Fruit fly (Drosophila melanogaster) whole organism, embryonic: ENCODE data around the gene mib2.

Source experiments
- ATbp ChIP-seq: fragments of 200-800 bp; sonication (Bioruptor generic); optimal IDR thresholded peaks from 2 replicates; lab custom pipeline; 2017; ENCODE audit warnings: missing biosample characterization, mild to moderate bottlenecking, missing genetic modification characterization, missing genetic modification reagents
- CG10209 ChIP-seq: fragments of 200-800 bp; sonication (Bioruptor generic); optimal IDR thresholded peaks from 3 replicates; lab custom pipeline; 2017; ENCODE audit warnings: missing biosample characterization, mild to moderate bottlenecking, missing genetic modification characterization, missing genetic modification reagents
- CG10543 ChIP-seq: fragments of 200-800 bp; sonication (Bioruptor generic); optimal IDR thresholded peaks from 3 replicates; lab custom pipeline; 2017; ENCODE audit warnings: missing biosample characterization, mild to moderate bottlenecking, missing genetic modification characterization, moderate library complexity
- CG11398 ChIP-seq: fragments of 200-800 bp; sonication (Bioruptor generic); optimal IDR thresholded peaks from 2 replicates; lab custom pipeline; 2016; ENCODE audit warnings: missing biosample characterization, missing genetic modification characterization
- CG1233 ChIP-seq: fragments of 200-800 bp; sonication (Bioruptor generic); optimal IDR thresholded peaks from 4 replicates; lab custom pipeline; 2018; ENCODE audit warnings: missing biosample characterization, mild to moderate bottlenecking, missing genetic modification characterization
- CG12769 ChIP-seq: fragments of 200-800 bp; sonication (Bioruptor generic); optimal IDR thresholded peaks from 2 replicates; lab custom pipeline; 2019; ENCODE audit warnings: missing biosample characterization, mild to moderate bottlenecking, missing genetic modification characterization, moderate library complexity
- CG12942 ChIP-seq: fragments of 200-800 bp; sonication (Bioruptor generic); optimal IDR thresholded peaks from 3 replicates; lab custom pipeline; 2016; ENCODE audit warnings: missing biosample characterization, missing genetic modification characterization
- CG14965 ChIP-seq: fragments of 200-800 bp; sonication (Bioruptor generic); optimal IDR thresholded peaks from 2 replicates; lab custom pipeline; 2016; ENCODE audit warnings: missing biosample characterization, missing genetic modification characterization, borderline replicate concordance
- CG15696 ChIP-seq: fragments of 200-800 bp; sonication (Bioruptor generic); optimal IDR thresholded peaks from 2 replicates; lab custom pipeline; 2019; ENCODE audit warnings: missing biosample characterization, mild to moderate bottlenecking, missing genetic modification characterization, moderate library complexity
- CG17361 ChIP-seq: fragments of 200-800 bp; sonication (Bioruptor generic); IDR thresholded peaks from 3 replicates; pipeline ENCODE4 v1.3.6; 2022; ENCODE audit warnings: missing biosample characterization, missing genetic modification characterization
- CG18262 ChIP-seq: fragments of 200-800 bp; optimal IDR thresholded peaks from 3 replicates; lab custom pipeline; 2019; ENCODE audit warnings: missing biosample characterization, mild to moderate bottlenecking, missing genetic modification characterization, moderate library complexity
- CG1832 ChIP-seq: fragments of 200-800 bp; sonication (Bioruptor generic); optimal IDR thresholded peaks from 2 replicates; lab custom pipeline; 2017; ENCODE audit warnings: missing biosample characterization, mild to moderate bottlenecking, missing genetic modification characterization, inconsistent platforms
- CG2712 ChIP-seq: fragments of 200-800 bp; optimal IDR thresholded peaks from 3 replicates; lab custom pipeline; 2019; ENCODE audit warnings: missing biosample characterization, mild to moderate bottlenecking, missing genetic modification characterization, moderate library complexity
- CG31441 ChIP-seq: fragments of 200-800 bp; sonication (Bioruptor generic); IDR thresholded peaks from 2 replicates; pipeline ENCODE4 v1.3.6; 2022; ENCODE audit warnings: missing biosample characterization, missing genetic modification characterization
- CG3407 ChIP-seq: fragments of 200-800 bp; sonication (Bioruptor generic); optimal IDR thresholded peaks from 2 replicates; lab custom pipeline; 2018; ENCODE audit warnings: missing biosample characterization, mild to moderate bottlenecking, missing genetic modification characterization
- CG34376 ChIP-seq: fragments of 200-800 bp; sonication (Bioruptor generic); optimal IDR thresholded peaks from 2 replicates; lab custom pipeline; 2018; ENCODE audit warnings: missing biosample characterization, mild to moderate bottlenecking, missing genetic modification characterization
- CG6175 ChIP-seq: fragments of 200-800 bp; sonication (Bioruptor generic); IDR thresholded peaks from 3 replicates; pipeline ENCODE4 v1.3.6; 2022; ENCODE audit warnings: missing biosample characterization, missing genetic modification characterization
- CG7556 ChIP-seq: fragments of 200-800 bp; sonication (Bioruptor generic); optimal IDR thresholded peaks from 2 replicates; lab custom pipeline; 2017; ENCODE audit warnings: missing biosample characterization, mild to moderate bottlenecking, missing genetic modification characterization
- CG9727 ChIP-seq: fragments of 200-800 bp; sonication (Bioruptor generic); optimal IDR thresholded peaks from 3 replicates; lab custom pipeline; 2017; ENCODE audit warnings: missing biosample characterization, mild to moderate bottlenecking, missing genetic modification characterization
- CTCF ChIP-seq: fragments of 200-800 bp; sonication (Bioruptor generic); optimal IDR thresholded peaks from 2 replicates; lab custom pipeline; 2017; ENCODE audit warnings: missing biosample characterization, mild to moderate bottlenecking, missing genetic modification characterization, moderate library complexity
- Dad ChIP-seq: fragments of 200-800 bp; sonication (Bioruptor generic); optimal IDR thresholded peaks from 3 replicates; lab custom pipeline; 2016; ENCODE audit warnings: missing biosample characterization, missing genetic modification characterization
- Deaf1 ChIP-seq: fragments of 200-800 bp; optimal IDR thresholded peaks from 3 replicates; lab custom pipeline; 2019; ENCODE audit warnings: missing biosample characterization, mild to moderate bottlenecking, missing genetic modification characterization, moderate library complexity
- Dek ChIP-seq: fragments of 200-800 bp; sonication (Bioruptor generic); optimal IDR thresholded peaks from 3 replicates; lab custom pipeline; 2019; ENCODE audit warnings: missing biosample characterization, mild to moderate bottlenecking, missing genetic modification characterization, moderate library complexity
- Dfd ChIP-seq, 2 experiments: fragments of >200 bp; optimal IDR thresholded peaks; 2 replicates each; lab custom pipeline; 2017; ENCODE audit warnings: missing biosample characterization in 2 of 2, missing genetic modification characterization in 2 of 2
- Eip74EF ChIP-seq, 2 experiments: fragments of 200-800 bp in 1 of 2; fragments of >200 bp in 1 of 2; sonication (Bioruptor generic) in 1 of 2; optimal IDR thresholded peaks; 2 replicates each; lab custom pipeline; 2017 to 2019; ENCODE audit warnings: missing biosample characterization in 2 of 2, missing genetic modification characterization in 2 of 2, mild to moderate bottlenecking in 1 of 2, moderate library complexity in 1 of 2
- Hand ChIP-seq: fragments of 200-800 bp; sonication (Bioruptor generic); optimal IDR thresholded peaks from 2 replicates; lab custom pipeline; 2017; ENCODE audit warnings: mild to moderate bottlenecking, missing biosample characterization, missing genetic modification reagents, missing genetic modification characterization
- HmgZ ChIP-seq: fragments of 200-800 bp; sonication (Bioruptor generic); optimal IDR thresholded peaks from 2 replicates; lab custom pipeline; 2018; ENCODE audit warnings: missing biosample characterization, mild to moderate bottlenecking, missing genetic modification characterization
- Hr51 ChIP-seq, 2 experiments: fragments of 200-800 bp; sonication (Bioruptor generic); optimal IDR thresholded peaks; 2 replicates in 1 of 2; 3 replicates in 1 of 2; lab custom pipeline; 2016 to 2018; ENCODE audit warnings: missing biosample characterization in 2 of 2, missing genetic modification characterization in 2 of 2, mild to moderate bottlenecking in 1 of 2, moderate library complexity in 1 of 2
- Med ChIP-seq: fragments of 200-800 bp; sonication (Bioruptor generic); peaks from one replicate; lab custom pipeline; 2016; ENCODE audit warnings: missing biosample characterization, missing genetic modification characterization, mild to moderate bottlenecking, inconsistent platforms, moderate library complexity
- Meics ChIP-seq: fragments of 200-800 bp; sonication (Bioruptor generic); optimal IDR thresholded peaks from 2 replicates; lab custom pipeline; 2017; ENCODE audit warnings: missing biosample characterization, mild to moderate bottlenecking, missing genetic modification characterization
- NFAT ChIP-seq: fragments of 200-800 bp; sonication (Bioruptor generic); IDR thresholded peaks from 2 replicates; pipeline ENCODE4 v1.3.6; 2022; ENCODE audit warnings: missing biosample characterization, missing genetic modification characterization
- NfI ChIP-seq: fragments of 200-800 bp; sonication (Bioruptor generic); optimal IDR thresholded peaks from 3 replicates; lab custom pipeline; 2018; ENCODE audit warnings: missing biosample characterization, mild to moderate bottlenecking, missing genetic modification characterization, moderate library complexity
- Optix ChIP-seq: fragments of 200-800 bp; sonication (Bioruptor generic); IDR thresholded peaks from 3 replicates; pipeline ENCODE4 v1.3.6; 2022; ENCODE audit warnings: missing biosample characterization, missing genetic modification characterization
- Xbp1 ChIP-seq: fragments of 200-800 bp; sonication (Bioruptor generic); optimal IDR thresholded peaks from 3 replicates; lab custom pipeline; 2016; ENCODE audit warnings: missing biosample characterization, mild to moderate bottlenecking, missing genetic modification characterization
- aop ChIP-seq: fragments of 200-800 bp; sonication (Bioruptor generic); IDR thresholded peaks from 2 replicates; pipeline ENCODE4 v1.3.6; 2022; ENCODE audit warnings: missing biosample characterization, missing genetic modification characterization
- bcd ChIP-seq: fragments of 200-800 bp; sonication (Bioruptor generic); optimal IDR thresholded peaks from 2 replicates; lab custom pipeline; 2017; ENCODE audit warnings: missing biosample characterization, mild to moderate bottlenecking, missing genetic modification characterization
- cg ChIP-seq: fragments of 200-800 bp; sonication (Bioruptor generic); optimal IDR thresholded peaks from 3 replicates; lab custom pipeline; 2019; ENCODE audit warnings: missing biosample characterization, mild to moderate bottlenecking, missing genetic modification characterization, moderate library complexity
- crol ChIP-seq: fragments of 200-800 bp; sonication (Bioruptor generic); IDR thresholded peaks from 2 replicates; pipeline ENCODE4 v1.3.6; 2022; ENCODE audit warnings: missing biosample characterization, missing genetic modification characterization
- ems ChIP-seq: fragments of 200-800 bp; sonication (Bioruptor generic); optimal IDR thresholded peaks from 3 replicates; lab custom pipeline; 2016; ENCODE audit warnings: missing biosample characterization, missing genetic modification characterization
- fd96Cb ChIP-seq: fragments of 200-800 bp; sonication (Bioruptor generic); optimal IDR thresholded peaks from 2 replicates; lab custom pipeline; 2018; ENCODE audit warnings: missing biosample characterization, mild to moderate bottlenecking, missing genetic modification characterization, moderate library complexity
- gcm ChIP-seq: fragments of 200-800 bp; sonication (Bioruptor generic); optimal IDR thresholded peaks from 2 replicates; lab custom pipeline; 2019; ENCODE audit warnings: missing biosample characterization, mild to moderate bottlenecking, missing genetic modification characterization, moderate library complexity
- grau ChIP-seq: fragments of 200-800 bp; optimal IDR thresholded peaks from 3 replicates; lab custom pipeline; 2019; ENCODE audit warnings: missing biosample characterization, mild to moderate bottlenecking, missing genetic modification characterization, moderate library complexity
- hb ChIP-seq: fragments of 200-800 bp; sonication (Bioruptor generic); IDR thresholded peaks from 3 replicates; pipeline ENCODE4 v1.3.6; 2022; ENCODE audit warnings: missing biosample characterization, missing genetic modification characterization; ENCODE audit not compliant: partially characterized antibody
- jing ChIP-seq: fragments of 200-800 bp; sonication (Bioruptor generic); optimal IDR thresholded peaks from 2 replicates; lab custom pipeline; 2018; ENCODE audit warnings: missing biosample characterization, mild to moderate bottlenecking, missing genetic modification characterization
- lola ChIP-seq, 3 experiments: fragments of >200 bp in 2 of 3; fragments of 200-800 bp in 1 of 3; sonication (Bioruptor generic) in 1 of 3; optimal IDR thresholded peaks; 2 replicates each; lab custom pipeline; 2017 to 2019; ENCODE audit warnings: missing biosample characterization in 3 of 3, missing genetic modification characterization in 3 of 3, mild to moderate bottlenecking in 1 of 3, moderate library complexity in 1 of 3
- prd ChIP-seq, 3 experiments: fragments of >200 bp in 2 of 3; fragments of 200-800 bp in 1 of 3; sonication (Bioruptor generic) in 1 of 3; optimal IDR thresholded peaks in 2 of 3; IDR thresholded peaks in 1 of 3; 2 replicates in 2 of 3; 3 replicates in 1 of 3; pipeline versions ENCODE4 v1.3.6 to Lab custom; 2017 to 2022; ENCODE audit warnings: missing biosample characterization in 1 of 3, missing genetic modification characterization in 1 of 3

Gene mib2

DNA sequence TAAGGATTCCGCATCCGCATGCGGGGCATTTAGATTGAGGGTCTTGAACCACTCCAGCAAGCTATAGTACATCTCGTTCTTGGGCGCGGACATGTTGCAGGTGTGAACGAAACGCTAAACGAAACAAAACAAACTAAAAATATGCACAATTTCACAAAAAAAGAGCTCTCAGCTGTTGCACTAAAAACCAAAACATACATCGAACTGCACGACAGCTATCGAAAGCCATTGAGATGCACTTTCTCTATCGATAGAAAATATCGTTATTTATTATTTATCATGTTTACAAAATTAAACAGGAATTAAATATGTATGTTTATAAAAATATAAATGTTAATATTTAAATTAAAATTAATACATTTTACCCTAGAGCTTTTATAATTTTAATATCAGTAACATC is 956 bp upstream of the mib2 start, which contains the start of gene hook (continued):
- no peak for TF ChIP-seq Deaf1 (tag; lab: Kevin White, UChicago)
- no peak for TF ChIP-seq HmgZ
- TF ChIP-seq Optix: no peak
- TF ChIP-seq, all 482 proteins: peak for 50

DNA sequence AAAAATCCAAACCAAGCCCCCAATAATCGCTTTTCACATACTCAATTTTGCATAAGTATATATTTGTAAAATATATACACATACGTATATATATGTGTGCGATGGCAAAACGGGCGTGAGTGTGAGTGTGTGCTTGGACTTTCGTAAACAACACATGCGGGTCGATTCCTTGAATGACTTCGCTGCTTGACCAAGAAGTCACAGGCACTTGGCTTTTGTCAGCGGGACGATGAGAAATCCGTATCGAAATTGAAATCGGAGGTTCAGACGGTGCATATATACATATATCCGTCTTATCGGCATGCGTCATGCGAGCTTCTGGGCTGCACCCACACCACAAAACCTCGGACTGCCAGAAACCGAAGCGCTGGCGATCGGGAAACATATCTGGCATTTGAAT is 769 bp downstream of the mib2 start:
- no peak for TF ChIP-seq CG3407
- no peak for TF ChIP-seq ATbp (GFP tag; lab: Kevin White, UChicago)
- TF ChIP-seq hb: no peak
- no peak for TF ChIP-seq CG31441 (GFP tag; lab: Robert Waterston, UW)
- TF ChIP-seq gcm: peak; percentile 66
- peak; percentile 72 for TF ChIP-seq cg (GFP tag; lab: Kevin White, UChicago)
- no peak for TF ChIP-seq jing (GFP tag; lab: Kevin White, UChicago)
- TF ChIP-seq lola (GFP tag; optimal IDR thresholded peaks at IDR 0.05; lab: Kevin White, UChicago): no peak
- TF ChIP-seq aop: no peak
- TF ChIP-seq CG10543 (GFP tag; lab: Kevin White, UChicago): no peak
- no peak for TF ChIP-seq CG14965 (GFP tag; lab: Kevin White, UChicago)
- TF ChIP-seq CG15696 (tag; lab: Kevin White, UChicago): no peak
- no peak for TF ChIP-seq CG12942
- no peak for TF ChIP-seq CG1832
- TF ChIP-seq Dad (GFP tag; lab: Kevin White, UChicago): no peak
- TF ChIP-seq Deaf1 (tag; lab: Kevin White, UChicago): peak; percentile 42
- no peak for TF ChIP-seq Hand
- TF ChIP-seq prd (optimal IDR thresholded peaks at IDR 0.05; lab: Kevin White, UChicago): no peak
- no peak for TF ChIP-seq prd (GFP tag; IDR thresholded peaks at IDR 0.05; lab: Robert Waterston, UW)
- no peak for TF ChIP-seq fd96Cb (tag; lab: Kevin White, UChicago)

- TF ChIP-seq CG3407 (no peak), CG17361 (0 out of 3 replicates have a peak, but pooled peaks have one; percentile 25), CTCF (no peak), bcd (GFP tag; lab: Kevin White, UChicago) (peak; percentile 7), Med (peak; percentile 48), CG2712 (peak; percentile 14), CG10209 (GFP tag; lab: Kevin White, UChicago) (peak; percentile 15), Hr51 (GFP tag; optimal IDR thresholded peaks at IDR 0.05; lab: Kevin White, UChicago) (peak in 1 of 2 experiments; percentile 22), Dfd (GFP tag; optimal IDR thresholded peaks at IDR 0.05; lab: Kevin White, UChicago) (no peak), ATbp (GFP tag; lab: Kevin White, UChicago) (no peak), grau (tag; lab: Kevin White, UChicago) (peak; percentile 79), NfI (GFP tag; lab: Kevin White, UChicago) (peak; percentile 3), CG6175 (GFP tag; lab: Robert Waterston, UW) (0 out of 3 replicates have a peak, but pooled peaks have one; percentile 21), CG34376 (no peak), CG18262 (tag; lab: Kevin White, UChicago) (peak; percentile 18), Meics (peak; percentile 41), CG12769 (tag; lab: Kevin White, UChicago) (peak; percentile 91), crol (peak; percentile 90), ems (no peak), CG11398 (GFP tag; lab: Kevin White, UChicago) (no peak), Xbp1 (GFP tag; lab: Kevin White, UChicago) (no peak), NFAT (0 out of 2 replicates have a peak, but pooled peaks have one; percentile 14), Dek (tag; lab: Kevin White, UChicago) (peak; percentile 5), CG1233 (GFP tag; lab: Kevin White, UChicago) (peak; percentile 1), CG7556 (peak; percentile 49), Eip74EF (GFP tag; optimal IDR thresholded peaks at IDR 0.05; lab: Kevin White, UChicago) (peak in 1 of 2 experiments; percentile 1), CG9727 (GFP tag; lab: Kevin White, UChicago) (peak; percentile 22)
Measured at dm6 chr2L:19036105-19036714, 2.0 kb downstream of the mib2 start.
